Fruit fly (Drosophila melanogaster) S2 (cell line): ENCODE results near the gene hng3.

Experiments
- CG8478 ChIP-seq: fragments of >200 bp; optimal IDR thresholded peaks from 2 replicates; lab custom pipeline; 2018
- CTCF ChIP-seq, 2 experiments: fragments of >200 bp; optimal IDR thresholded peaks; 2 replicates each; lab custom pipeline; 2018

- TF ChIP-seq CTCF (optimal IDR thresholded peaks at IDR 0.05; lab: Kevin White, UChicago) (no peak), CG8478 (lab: Kevin White, UChicago) (no peak)
Measured at dm6 chr3L:746345-746932, 8.8 kb downstream of the hng3 start.
